Worm (Caenorhabditis elegans) whole organism, L1 larva: ENCODE measurements around the gene atf-2.

Experiments
- C04F5.9 ChIP-seq: sonication (generic microtip); optimal IDR thresholded peaks from 2 replicates; lab custom pipeline; 2016; ENCODE audit warnings: missing genetic modification characterization, missing compliant biosample characterization
- C34B4.2 ChIP-seq: sonication (generic microtip); optimal IDR thresholded peaks from 2 replicates; lab custom pipeline; 2017; ENCODE audit warnings: mild to moderate bottlenecking, missing genetic modification characterization, missing compliant biosample characterization
- aha-1 ChIP-seq: fragments of 150-350 bp; optimal IDR thresholded peaks from 2 replicates; lab custom pipeline; 2014; ENCODE audit warnings: missing biosample characterization, missing genetic modification characterization
- alr-1 ChIP-seq: fragments of 200-800 bp; sonication (Bioruptor generic); optimal IDR thresholded peaks from 2 replicates; lab custom pipeline; 2018; ENCODE audit warnings: borderline replicate concordance, mild to moderate bottlenecking, missing genetic modification characterization, missing compliant biosample characterization
- ama-1 ChIP-seq: fragments of 150-350 bp; optimal IDR thresholded peaks from 2 replicates; lab custom pipeline; 2014
- blmp-1 ChIP-seq: fragments of 150-350 bp; optimal IDR thresholded peaks from 2 replicates; lab custom pipeline; 2014; ENCODE audit warnings: missing biosample characterization, missing genetic modification characterization
- ceh-63 ChIP-seq: fragments of 200-800 bp; sonication (Bioruptor generic); optimal IDR thresholded peaks from 2 replicates; lab custom pipeline; 2018; ENCODE audit warnings: mild to moderate bottlenecking, missing genetic modification characterization, missing compliant biosample characterization
- ceh-8 ChIP-seq: fragments of 200-800 bp; sonication (Bioruptor generic); optimal IDR thresholded peaks from 2 replicates; lab custom pipeline; 2018; ENCODE audit warnings: mild to moderate bottlenecking, missing genetic modification characterization, moderate library complexity, missing compliant biosample characterization
- ceh-82 ChIP-seq, 3 experiments: fragments of 150-350 bp in 1 of 3; sonication (generic microtip) in 2 of 3; optimal IDR thresholded peaks; 2 replicates each; lab custom pipeline; 2014 to 2017; ENCODE audit warnings: missing biosample characterization in 3 of 3, missing genetic modification characterization in 3 of 3
- dpl-1 ChIP-seq, 3 experiments: fragments of 150-350 bp in 2 of 3; sonication (generic microtip) in 1 of 3; optimal IDR thresholded peaks; 2 replicates each; lab custom pipeline; 2014 to 2017; ENCODE audit warnings: missing biosample characterization in 3 of 3, missing genetic modification characterization in 3 of 3, missing genetic modification reagents in 3 of 3
- dsc-1 ChIP-seq: sonication (generic microtip); optimal IDR thresholded peaks from 2 replicates; lab custom pipeline; 2016; ENCODE audit warnings: mild to moderate bottlenecking, missing genetic modification characterization, missing compliant biosample characterization
- efl-1 ChIP-seq, 4 experiments: fragments of 150-350 bp; optimal IDR thresholded peaks in 3 of 4; peaks in 1 of 4; 1 replicate in 1 of 4; 2 replicates in 3 of 4; lab custom pipeline; 2014; ENCODE audit warnings: missing biosample characterization in 2 of 4, missing genetic modification characterization in 2 of 4, missing genetic modification reagents in 2 of 4
- efl-3 ChIP-seq: fragments of 200-800 bp; sonication (Bioruptor generic); optimal IDR thresholded peaks from 2 replicates; lab custom pipeline; 2018; ENCODE audit warnings: mild to moderate bottlenecking, missing genetic modification characterization, missing compliant biosample characterization
- egl-13 ChIP-seq: sonication (generic microtip); optimal IDR thresholded peaks from 2 replicates; lab custom pipeline; 2016; ENCODE audit warnings: missing genotype, missing genetic modification reagents, missing genetic modification characterization, missing compliant biosample characterization
- egl-27 ChIP-seq, 2 experiments: fragments of 150-350 bp in 1 of 2; sonication (generic microtip); optimal IDR thresholded peaks; 3 replicates each; lab custom pipeline; 2017 to 2018; ENCODE audit warnings: missing biosample characterization in 2 of 2, missing genetic modification characterization in 2 of 2, missing genetic modification reagents in 2 of 2
- elt-3 ChIP-seq, 6 experiments: fragments of 150-350 bp in 1 of 6; sonication (generic microtip); optimal IDR thresholded peaks; 2 replicates each; lab custom pipeline; 2017 to 2018; ENCODE audit warnings: missing biosample characterization in 6 of 6, missing genetic modification characterization in 6 of 6, inconsistent platforms in 1 of 6
- fkh-10 ChIP-seq: sonication (generic microtip); optimal IDR thresholded peaks from 2 replicates; lab custom pipeline; 2017; ENCODE audit warnings: missing biosample characterization, missing genetic modification reagents, missing genetic modification characterization
- fkh-4 ChIP-seq: sonication (generic microtip); optimal IDR thresholded peaks from 2 replicates; lab custom pipeline; 2016; ENCODE audit warnings: missing compliant biosample characterization, missing genetic modification characterization, borderline replicate concordance
- fos-1 ChIP-seq: fragments of 150-350 bp; optimal IDR thresholded peaks from 2 replicates; lab custom pipeline; 2014; ENCODE audit warnings: missing biosample characterization, missing genetic modification characterization
- hpl-2 ChIP-seq: fragments of 150-350 bp; optimal IDR thresholded peaks from 2 replicates; lab custom pipeline; 2014; ENCODE audit warnings: missing biosample characterization, missing genetic modification reagents, missing genetic modification characterization
- irx-1 ChIP-seq: sonication (generic microtip); optimal IDR thresholded peaks from 2 replicates; lab custom pipeline; 2016; ENCODE audit warnings: missing genetic modification characterization, missing compliant biosample characterization
- jun-1 ChIP-seq: fragments of 150-350 bp; optimal IDR thresholded peaks from 2 replicates; lab custom pipeline; 2014; ENCODE audit warnings: missing biosample characterization, missing genetic modification reagents, missing genetic modification characterization
- lin-14 ChIP-seq: fragments of 200-800 bp; sonication (Bioruptor generic); optimal IDR thresholded peaks from 2 replicates; lab custom pipeline; 2018; ENCODE audit warnings: mild to moderate bottlenecking, missing genetic modification characterization, moderate library complexity, missing compliant biosample characterization
- lin-15B ChIP-seq: fragments of 150-350 bp; sonication (generic microtip); optimal IDR thresholded peaks from 3 replicates; lab custom pipeline; 2014; ENCODE audit warnings: missing biosample characterization, missing genetic modification characterization
- lin-35 ChIP-seq, 2 experiments: fragments of 150-350 bp; optimal IDR thresholded peaks; 2 replicates each; lab custom pipeline; 2014; ENCODE audit warnings: missing biosample characterization in 2 of 2, missing genetic modification characterization in 2 of 2, missing genetic modification reagents in 2 of 2
- lin-39 ChIP-seq: fragments of 150-350 bp; optimal IDR thresholded peaks from 2 replicates; lab custom pipeline; 2014; ENCODE audit warnings: missing biosample characterization, missing genetic modification reagents, missing genetic modification characterization
- lsy-2 ChIP-seq, 2 experiments: fragments of 150-350 bp; optimal IDR thresholded peaks; 2 replicates each; lab custom pipeline; 2014; ENCODE audit warnings: missing biosample characterization in 2 of 2, missing genetic modification characterization in 2 of 2
- mab-9 ChIP-seq: fragments of 200-800 bp; sonication (Bioruptor generic); IDR thresholded peaks from 2 replicates; pipeline ENCODE4 v1.3.6; 2022; ENCODE audit warnings: missing genetic modification reagents, missing genetic modification characterization, missing compliant biosample characterization
- mdl-1 ChIP-seq, 2 experiments: fragments of 150-350 bp; optimal IDR thresholded peaks; 2 replicates each; lab custom pipeline; 2014 to 2017; ENCODE audit warnings: missing biosample characterization in 2 of 2, missing genetic modification characterization in 2 of 2, inconsistent platforms in 1 of 2
- mef-2 ChIP-seq: fragments of 150-350 bp; optimal IDR thresholded peaks from 2 replicates; lab custom pipeline; 2014; ENCODE audit warnings: missing biosample characterization, missing genetic modification characterization
- mep-1 ChIP-seq: fragments of 150-350 bp; optimal IDR thresholded peaks from 2 replicates; lab custom pipeline; 2014; ENCODE audit warnings: missing biosample characterization, missing genetic modification characterization
- nhr-47 ChIP-seq: sonication (generic microtip); optimal IDR thresholded peaks from 2 replicates; lab custom pipeline; 2016; ENCODE audit warnings: mild to moderate bottlenecking, missing genetic modification characterization, moderate library complexity, missing compliant biosample characterization
- nhr-71 ChIP-seq: sonication (generic microtip); optimal IDR thresholded peaks from 2 replicates; lab custom pipeline; 2016; ENCODE audit warnings: mild to moderate bottlenecking, missing genetic modification characterization, moderate library complexity, missing compliant biosample characterization
- nhr-76 ChIP-seq: sonication (generic microtip); optimal IDR thresholded peaks from 2 replicates; lab custom pipeline; 2017; ENCODE audit warnings: missing biosample characterization, missing genetic modification characterization
- nhr-90 ChIP-seq: sonication (generic microtip); optimal IDR thresholded peaks from 2 replicates; lab custom pipeline; 2016; ENCODE audit warnings: mild to moderate bottlenecking, missing genetic modification characterization, missing compliant biosample characterization; ENCODE audit not compliant: poor library complexity
- pag-3 ChIP-seq: sonication (generic microtip); optimal IDR thresholded peaks from 2 replicates; lab custom pipeline; 2017; ENCODE audit warnings: missing genetic modification characterization, mild to moderate bottlenecking, missing compliant biosample characterization, antibody characterized with exemption, borderline replicate concordance; ENCODE audit not compliant: insufficient read depth
- pax-3 ChIP-seq: fragments of 200-800 bp; sonication (Bioruptor generic); optimal IDR thresholded peaks from 2 replicates; lab custom pipeline; 2018; ENCODE audit warnings: mild to moderate bottlenecking, missing genetic modification characterization, moderate library complexity, missing compliant biosample characterization
- pqm-1 ChIP-seq: sonication (generic microtip); optimal IDR thresholded peaks from 3 replicates; lab custom pipeline; 2017; ENCODE audit warnings: missing biosample characterization, missing genetic modification characterization
- rnt-1 ChIP-seq: sonication (generic microtip); optimal IDR thresholded peaks from 2 replicates; lab custom pipeline; 2016; ENCODE audit warnings: mild to moderate bottlenecking, missing genetic modification characterization, moderate library complexity, missing compliant biosample characterization
- snpc-4 ChIP-seq: fragments of 150-350 bp; optimal IDR thresholded peaks from 2 replicates; lab custom pipeline; 2014; ENCODE audit warnings: missing biosample characterization, missing genetic modification characterization
- sox-4 ChIP-seq: sonication (generic microtip); optimal IDR thresholded peaks from 2 replicates; lab custom pipeline; 2016; ENCODE audit warnings: missing genetic modification characterization, missing compliant biosample characterization
- sptf-1 ChIP-seq: fragments of 150-350 bp; optimal IDR thresholded peaks from 2 replicates; lab custom pipeline; 2014; ENCODE audit warnings: missing biosample characterization, missing genetic modification characterization
- swsn-7 ChIP-seq: sonication (generic microtip); optimal IDR thresholded peaks from 2 replicates; lab custom pipeline; 2016; ENCODE audit warnings: missing genetic modification characterization, missing compliant biosample characterization
- tbx-2 ChIP-seq: sonication (generic microtip); optimal IDR thresholded peaks from 2 replicates; lab custom pipeline; 2016; ENCODE audit warnings: missing genetic modification characterization, missing compliant biosample characterization
- unc-62 ChIP-seq: fragments of 150-350 bp; optimal IDR thresholded peaks from 2 replicates; lab custom pipeline; 2014; ENCODE audit warnings: missing biosample characterization, missing genetic modification reagents, missing genetic modification characterization
- unc-98 ChIP-seq: fragments of 200-800 bp; sonication (Bioruptor generic); IDR thresholded peaks from 2 replicates; pipeline ENCODE4 v1.3.6; 2022; ENCODE audit warnings: missing genetic modification characterization, missing compliant biosample characterization
- vab-15 ChIP-seq: sonication (generic microtip); optimal IDR thresholded peaks from 2 replicates; lab custom pipeline; 2017; ENCODE audit warnings: missing genotype, mild to moderate bottlenecking, missing genetic modification characterization, missing compliant biosample characterization
- xbp-1 ChIP-seq: sonication (generic microtip); optimal IDR thresholded peaks from 2 replicates; lab custom pipeline; 2016; ENCODE audit warnings: missing genetic modification characterization, missing compliant biosample characterization
- zip-4 ChIP-seq: fragments of 200-800 bp; sonication (Bioruptor generic); optimal IDR thresholded peaks from 2 replicates; lab custom pipeline; 2018; ENCODE audit warnings: mild to moderate bottlenecking, missing genetic modification characterization, moderate library complexity, missing compliant biosample characterization
- ztf-11 ChIP-seq, 2 experiments: sonication (generic microtip); optimal IDR thresholded peaks; 2 replicates each; lab custom pipeline; 2016 to 2017; ENCODE audit warnings: missing genetic modification characterization in 2 of 2, missing biosample characterization in 1 of 2, missing compliant biosample characterization in 1 of 2

atf-2 gene

ce11 chrII:8784235-8784928 is 32.6 kb downstream of the atf-2 start (continued):
- TF ChIP-seq unc-98 (no peak), ceh-8 (GFP tag; lab: Kevin White, UChicago) (peak; percentile 10), egl-27 (tag; optimal IDR thresholded peaks at IDR 0.05; lab: Kevin White, UChicago) (no peak), jun-1 (tag; lab: Kevin White, UChicago) (peak; percentile 30), swsn-7 (tag; lab: Kevin White, UChicago) (peak; percentile 7), ceh-63 (GFP tag; lab: Kevin White, UChicago) (no peak), egl-13 (tag; lab: Kevin White, UChicago) (peak; percentile 50), mdl-1 (tag; optimal IDR thresholded peaks at IDR 0.05; lab: Kevin White, UChicago) (no peak), unc-62 (GFP tag; lab: Kevin White, UChicago) (no peak), hpl-2 (GFP tag; lab: Kevin White, UChicago) (no peak), fos-1 (tag; lab: Kevin White, UChicago) (peak; percentile 24), nhr-90 (tag; lab: Kevin White, UChicago) (peak; percentile 19), sptf-1 (tag; lab: Kevin White, UChicago) (no peak), xbp-1 (peak; percentile 3), mef-2 (tag; lab: Kevin White, UChicago) (no peak), nhr-47 (tag; lab: Kevin White, UChicago) (peak; percentile 27), zip-4 (no peak), dsc-1 (tag; lab: Kevin White, UChicago) (peak; percentile 97), lsy-2 (tag; optimal IDR thresholded peaks at IDR 0.05; lab: Kevin White, UChicago) (peak; percentile 9 to 54), efl-1 (optimal IDR thresholded peaks at IDR 0.05; lab: Kevin White, UChicago) (peak; percentile 28 to 57), efl-1 (GFP tag; optimal IDR thresholded peaks at IDR 0.05 in 1 of 2; lab: Kevin White, UChicago) (no peak), pax-3 (tag; lab: Kevin White, UChicago) (no peak), nhr-76 (no peak), aha-1 (tag; lab: Kevin White, UChicago) (no peak), sox-4 (tag; lab: Kevin White, UChicago) (no peak), mab-9 (GFP tag; lab: Robert Waterston, UW) (no peak), snpc-4 (tag; lab: Kevin White, UChicago) (no peak), pqm-1 (tag; lab: Kevin White, UChicago) (no peak), fkh-10 (GFP tag; lab: Kevin White, UChicago) (no peak), fkh-4 (tag; lab: Kevin White, UChicago) (peak; percentile 78), ceh-82 (tag; optimal IDR thresholded peaks at IDR 0.05; lab: Kevin White, UChicago) (peak in 1 of 3 experiments; percentile 41), blmp-1 (tag; lab: Kevin White, UChicago) (no peak), elt-3 (tag; optimal IDR thresholded peaks at IDR 0.05; lab: Kevin White, UChicago) (no peak), lin-39 (no peak), rnt-1 (peak; percentile 12), ama-1 (lab: Kevin White, UChicago) (peak; percentile 79), mep-1 (tag; lab: Kevin White, UChicago) (peak; percentile 25), ztf-11 (tag; optimal IDR thresholded peaks at IDR 0.05; lab: Kevin White, UChicago) (no peak), lin-14 (GFP tag; lab: Kevin White, UChicago) (peak; percentile 62), C34B4.2 (tag; lab: Kevin White, UChicago) (no peak), lin-15B (tag; lab: Kevin White, UChicago) (no peak), pag-3 (no peak), alr-1 (tag; lab: Kevin White, UChicago) (no peak), lin-35 (GFP tag; optimal IDR thresholded peaks at IDR 0.05; lab: Kevin White, UChicago) (peak in 1 of 2 experiments; percentile 26), tbx-2 (tag; lab: Kevin White, UChicago) (no peak), vab-15 (no peak), C04F5.9 (tag; lab: Kevin White, UChicago) (no peak), efl-3 (no peak), nhr-71 (peak; percentile 52), dpl-1 (GFP tag; optimal IDR thresholded peaks at IDR 0.05; lab: Kevin White, UChicago) (peak in 1 of 3 experiments; percentile 26), irx-1 (no peak)
